Fruit fly (Drosophila melanogaster) whole organism, embryonic: Measurements from ENCODE around the gene Glys.
A peak's percentile ranks its signal among the peaks of the same experiment; 100 is the strongest.

Experiments used
- Asciz ChIP-seq: fragments of 200-800 bp; sonication (Bioruptor generic); optimal IDR thresholded peaks from 2 replicates; lab custom pipeline; 2017; ENCODE audit warnings: missing biosample characterization, mild to moderate bottlenecking, missing genetic modification characterization, missing genetic modification reagents
- CG10267 ChIP-seq: fragments of 200-800 bp; sonication (Bioruptor generic); optimal IDR thresholded peaks from 2 replicates; lab custom pipeline; 2018; ENCODE audit warnings: missing biosample characterization, mild to moderate bottlenecking, missing genetic modification characterization, moderate library complexity
- CG12071 ChIP-seq: fragments of 200-800 bp; sonication (Bioruptor generic); optimal IDR thresholded peaks from 3 replicates; lab custom pipeline; 2018; ENCODE audit warnings: missing biosample characterization, mild to moderate bottlenecking, missing genetic modification characterization
- CG12155 ChIP-seq: fragments of 200-800 bp; sonication (Bioruptor generic); optimal IDR thresholded peaks from 3 replicates; lab custom pipeline; 2016; ENCODE audit warnings: missing biosample characterization, missing genetic modification characterization
- CG13296 ChIP-seq: fragments of 200-800 bp; sonication (Bioruptor generic); optimal IDR thresholded peaks from 3 replicates; lab custom pipeline; 2018; ENCODE audit warnings: missing biosample characterization, mild to moderate bottlenecking, missing genetic modification characterization
- CG14441 ChIP-seq: fragments of 200-800 bp; sonication (Bioruptor generic); IDR thresholded peaks from 2 replicates; pipeline ENCODE4 v1.3.6; 2022; ENCODE audit warnings: missing biosample characterization, missing genetic modification characterization
- CG14965 ChIP-seq: fragments of 200-800 bp; sonication (Bioruptor generic); optimal IDR thresholded peaks from 2 replicates; lab custom pipeline; 2016; ENCODE audit warnings: missing biosample characterization, missing genetic modification characterization, borderline replicate concordance
- CG15269 ChIP-seq: fragments of 200-800 bp; sonication (Bioruptor generic); optimal IDR thresholded peaks from 2 replicates; lab custom pipeline; 2018; ENCODE audit warnings: missing biosample characterization, mild to moderate bottlenecking, missing genetic modification characterization, moderate library complexity
- CG15601 ChIP-seq: fragments of 200-800 bp; sonication (Bioruptor generic); optimal IDR thresholded peaks from 3 replicates; lab custom pipeline; 2019; ENCODE audit warnings: missing biosample characterization, mild to moderate bottlenecking, missing genetic modification characterization, moderate library complexity
- CG16813 ChIP-seq: fragments of 200-800 bp; sonication (Bioruptor generic); IDR thresholded peaks from 3 replicates; pipeline ENCODE4 v1.3.6; 2022; ENCODE audit warnings: missing biosample characterization, missing genetic modification characterization; ENCODE audit not compliant: partially characterized antibody
- CG17385 ChIP-seq: fragments of 200-800 bp; sonication (Bioruptor generic); optimal IDR thresholded peaks from 3 replicates; lab custom pipeline; 2018; ENCODE audit warnings: missing biosample characterization, mild to moderate bottlenecking, missing genetic modification characterization
- CG31365 ChIP-seq: fragments of 200-800 bp; sonication (Bioruptor generic); optimal IDR thresholded peaks from 2 replicates; lab custom pipeline; 2018; ENCODE audit warnings: missing biosample characterization, mild to moderate bottlenecking, missing genetic modification characterization
- CG34422 ChIP-seq: fragments of 200-800 bp; sonication (Bioruptor generic); IDR thresholded peaks from 3 replicates; pipeline ENCODE4 v1.3.6; 2022; ENCODE audit warnings: missing biosample characterization, missing genetic modification characterization
- CG4328 ChIP-seq: fragments of 200-800 bp; sonication (Bioruptor generic); optimal IDR thresholded peaks from 3 replicates; lab custom pipeline; 2017; ENCODE audit warnings: missing biosample characterization, missing genetic modification reagents, missing genetic modification characterization
- CG8478 ChIP-seq: fragments of >200 bp; optimal IDR thresholded peaks from 2 replicates; lab custom pipeline; 2018
- CG9797 ChIP-seq: fragments of 200-800 bp; sonication (Bioruptor generic); optimal IDR thresholded peaks from 3 replicates; lab custom pipeline; 2018; ENCODE audit warnings: missing biosample characterization, mild to moderate bottlenecking, missing genetic modification characterization
- CTCF ChIP-seq: fragments of 200-800 bp; sonication (Bioruptor generic); optimal IDR thresholded peaks from 2 replicates; lab custom pipeline; 2017; ENCODE audit warnings: missing biosample characterization, mild to moderate bottlenecking, missing genetic modification characterization, moderate library complexity
- D ChIP-seq, 2 experiments: fragments of 200-800 bp in 1 of 2; fragments of >200 bp in 1 of 2; sonication (Bioruptor generic) in 1 of 2; optimal IDR thresholded peaks; 2 replicates in 1 of 2; 3 replicates in 1 of 2; lab custom pipeline; 2017; ENCODE audit warnings: mild to moderate bottlenecking in 1 of 2, missing biosample characterization in 1 of 2, missing genetic modification characterization in 1 of 2, missing genetic modification reagents in 1 of 2
- D19B ChIP-seq: fragments of 200-800 bp; sonication (Bioruptor generic); optimal IDR thresholded peaks from 2 replicates; lab custom pipeline; 2017; ENCODE audit warnings: missing biosample characterization, mild to moderate bottlenecking, missing genetic modification characterization
- Hand ChIP-seq: fragments of 200-800 bp; sonication (Bioruptor generic); optimal IDR thresholded peaks from 2 replicates; lab custom pipeline; 2017; ENCODE audit warnings: mild to moderate bottlenecking, missing biosample characterization, missing genetic modification reagents, missing genetic modification characterization
- Hr3 ChIP-seq: fragments of 200-800 bp; sonication (Bioruptor generic); optimal IDR thresholded peaks from 3 replicates; lab custom pipeline; 2016; ENCODE audit warnings: missing biosample characterization, missing genetic modification characterization
- Hr39 ChIP-seq: fragments of >200 bp; optimal IDR thresholded peaks from 2 replicates; lab custom pipeline; 2017
- MTF-1 ChIP-seq: fragments of 200-800 bp; sonication (Bioruptor generic); optimal IDR thresholded peaks from 2 replicates; lab custom pipeline; 2018; ENCODE audit warnings: missing biosample characterization, mild to moderate bottlenecking, missing genetic modification characterization, borderline replicate concordance
- NC2β ChIP-seq: fragments of 200-800 bp; sonication (Bioruptor generic); optimal IDR thresholded peaks from 2 replicates; lab custom pipeline; 2016; ENCODE audit warnings: missing biosample characterization, missing genetic modification characterization
- NK7.1 ChIP-seq: fragments of 200-800 bp; sonication (Bioruptor generic); optimal IDR thresholded peaks from 3 replicates; lab custom pipeline; 2016; ENCODE audit warnings: missing biosample characterization, missing genetic modification characterization
- Poxn ChIP-seq: fragments of 200-800 bp; sonication (Bioruptor generic); IDR thresholded peaks from 2 replicates; pipeline ENCODE4 v1.3.6; 2022; ENCODE audit warnings: missing biosample characterization, missing genetic modification characterization
- Rx ChIP-seq: fragments of 200-800 bp; sonication (Bioruptor generic); IDR thresholded peaks from 2 replicates; pipeline ENCODE4 v1.3.6; 2022; ENCODE audit warnings: missing biosample characterization, missing genetic modification characterization
- Sry-δ ChIP-seq: fragments of 200-800 bp; sonication (Bioruptor generic); optimal IDR thresholded peaks from 2 replicates; lab custom pipeline; 2016; ENCODE audit warnings: missing biosample characterization, missing genetic modification characterization
- Stat92E ChIP-seq, 3 experiments: fragments of >200 bp in 2 of 3; fragments of 200-800 bp in 1 of 3; sonication (Bioruptor generic) in 1 of 3; optimal IDR thresholded peaks; 2 replicates each; lab custom pipeline; 2017 to 2019; ENCODE audit warnings: missing biosample characterization in 3 of 3, missing genetic modification characterization in 3 of 3, mild to moderate bottlenecking in 1 of 3, moderate library complexity in 1 of 3
- amos ChIP-seq: fragments of 200-800 bp; sonication (Bioruptor generic); IDR thresholded peaks from 2 replicates; pipeline ENCODE4 v1.3.6; 2022; ENCODE audit warnings: missing biosample characterization, missing genetic modification characterization; ENCODE audit not compliant: partially characterized antibody
- dmrt99B ChIP-seq: fragments of 200-800 bp; sonication (Bioruptor generic); optimal IDR thresholded peaks from 2 replicates; lab custom pipeline; 2018; ENCODE audit warnings: missing biosample characterization, mild to moderate bottlenecking, missing genetic modification characterization, moderate library complexity
- dysf ChIP-seq: fragments of 200-800 bp; sonication (Bioruptor generic); IDR thresholded peaks from 3 replicates; pipeline ENCODE4 v1.3.6; 2022; ENCODE audit warnings: missing biosample characterization, missing genetic modification characterization
- hkb ChIP-seq, 2 experiments: fragments of 200-800 bp in 1 of 2; fragments of >200 bp in 1 of 2; sonication (Bioruptor generic) in 1 of 2; IDR thresholded peaks in 1 of 2; optimal IDR thresholded peaks in 1 of 2; 2 replicates each; pipeline versions ENCODE4 v1.3.6 to Lab custom; 2017 to 2022; ENCODE audit warnings: missing biosample characterization in 1 of 2, missing genetic modification characterization in 1 of 2
- hth ChIP-seq: fragments of >200 bp; optimal IDR thresholded peaks from 2 replicates; lab custom pipeline; 2017; ENCODE audit warnings: inconsistent platforms
- jumu ChIP-seq: fragments of 200-800 bp; sonication (Bioruptor generic); optimal IDR thresholded peaks from 3 replicates; lab custom pipeline; 2016; ENCODE audit warnings: missing biosample characterization, missing genetic modification characterization
- kah ChIP-seq: fragments of 200-800 bp; sonication (Bioruptor generic); optimal IDR thresholded peaks from 2 replicates; lab custom pipeline; 2018; ENCODE audit warnings: missing biosample characterization, mild to moderate bottlenecking, missing genetic modification characterization
- klu ChIP-seq: fragments of 200-800 bp; sonication (Bioruptor generic); IDR thresholded peaks from 2 replicates; pipeline ENCODE4 v1.3.6; 2022; ENCODE audit warnings: missing biosample characterization, missing genetic modification characterization
- lov ChIP-seq, 2 experiments: fragments of 200-800 bp in 1 of 2; fragments of >200 bp in 1 of 2; sonication (Bioruptor generic) in 1 of 2; IDR thresholded peaks in 1 of 2; optimal IDR thresholded peaks in 1 of 2; 2 replicates in 1 of 2; 3 replicates in 1 of 2; pipeline versions ENCODE4 v1.3.6 to Lab custom; 2017 to 2022; ENCODE audit warnings: missing biosample characterization in 1 of 2, missing genetic modification characterization in 1 of 2
- pros ChIP-seq: fragments of 200-800 bp; sonication (Bioruptor generic); optimal IDR thresholded peaks from 3 replicates; lab custom pipeline; 2019; ENCODE audit warnings: missing biosample characterization, mild to moderate bottlenecking, missing genetic modification characterization, moderate library complexity
- rib ChIP-seq: fragments of 200-800 bp; sonication (Bioruptor generic); IDR thresholded peaks from 2 replicates; pipeline ENCODE4 v1.3.6; 2022; ENCODE audit warnings: missing biosample characterization, missing genetic modification characterization
- sens ChIP-seq: fragments of 200-800 bp; sonication (Bioruptor generic); peaks from one replicate; lab custom pipeline; 2016; ENCODE audit warnings: missing biosample characterization, missing genetic modification characterization
- sens-2 ChIP-seq: fragments of 200-800 bp; sonication (Bioruptor generic); IDR thresholded peaks from 2 replicates; pipeline ENCODE4 v1.3.6; 2022; ENCODE audit warnings: missing biosample characterization, missing genetic modification characterization
- seq ChIP-seq: fragments of 200-800 bp; sonication (Bioruptor generic); IDR thresholded peaks from 2 replicates; pipeline ENCODE4 v1.3.6; 2022; ENCODE audit warnings: missing biosample characterization, missing genetic modification characterization
- slou ChIP-seq: fragments of 200-800 bp; sonication (Bioruptor generic); optimal IDR thresholded peaks from 3 replicates; lab custom pipeline; 2016; ENCODE audit warnings: missing biosample characterization, missing genetic modification characterization
- so ChIP-seq: fragments of 200-800 bp; sonication (Bioruptor generic); IDR thresholded peaks from 3 replicates; pipeline ENCODE4 v1.3.6; 2022; ENCODE audit warnings: missing biosample characterization, missing genetic modification characterization
- sob ChIP-seq: fragments of 200-800 bp; sonication (Bioruptor generic); IDR thresholded peaks from 2 replicates; pipeline ENCODE4 v1.3.6; 2022; ENCODE audit warnings: missing biosample characterization, missing genetic modification characterization
- sqz ChIP-seq: fragments of 200-800 bp; sonication (Bioruptor generic); optimal IDR thresholded peaks from 3 replicates; lab custom pipeline; 2018; ENCODE audit warnings: missing biosample characterization, mild to moderate bottlenecking, missing genetic modification characterization
- tap ChIP-seq: fragments of 200-800 bp; optimal IDR thresholded peaks from 3 replicates; lab custom pipeline; 2019; ENCODE audit warnings: missing biosample characterization, mild to moderate bottlenecking, missing genetic modification characterization, moderate library complexity
- trh ChIP-seq: fragments of 200-800 bp; sonication (Bioruptor generic); optimal IDR thresholded peaks from 2 replicates; lab custom pipeline; 2016; ENCODE audit warnings: missing biosample characterization, missing genetic modification characterization

Gene Glys

dm6 chr3R:15139010-15139815, 8.1 kb downstream of the Glys start (continued):
- TF ChIP-seq CG13296 (GFP tag; lab: Kevin White, UChicago) (no peak), CG15601 (tag; lab: Kevin White, UChicago) (peak; percentile 6), sens (no peak), NC2β (GFP tag; lab: Kevin White, UChicago) (no peak), dysf (GFP tag; lab: Robert Waterston, UW) (0 out of 3 replicates have a peak, but pooled peaks have one; percentile 21), Hr3 (GFP tag; lab: Kevin White, UChicago) (peak; percentile 35), Sry-δ (GFP tag; lab: Kevin White, UChicago) (no peak), CG14441 (no peak), seq (GFP tag; lab: Robert Waterston, UW) (peak; percentile 30; the same call in 1 of the 2 replicates), CG9797 (no peak), rib (GFP tag; lab: Robert Waterston, UW) (no peak), dmrt99B (tag; lab: Kevin White, UChicago) (peak; percentile 44), CG16813 (GFP tag; lab: Robert Waterston, UW) (no peak), kah (GFP tag; lab: Kevin White, UChicago) (no peak), CG10267 (tag; lab: Kevin White, UChicago) (no peak), tap (no peak), hth (lab: Kevin White, UChicago) (no peak), CG14965 (GFP tag; lab: Kevin White, UChicago) (no peak), slou (GFP tag; lab: Kevin White, UChicago) (peak; percentile 28), CG17385 (GFP tag; lab: Kevin White, UChicago) (peak; percentile 56), Hand (GFP tag; lab: Kevin White, UChicago) (no peak), D (optimal IDR thresholded peaks at IDR 0.05; lab: Kevin White, UChicago) (no peak), D (GFP tag; optimal IDR thresholded peaks at IDR 0.05; lab: Kevin White, UChicago) (no peak), CG12071 (GFP tag; lab: Kevin White, UChicago) (no peak), CG4328 (no peak), lov (optimal IDR thresholded peaks at IDR 0.05; lab: Kevin White, UChicago) (no peak), lov (GFP tag; IDR thresholded peaks at IDR 0.05; lab: Robert Waterston, UW) (no peak), Hr39 (lab: Kevin White, UChicago) (no peak), sens-2 (GFP tag; lab: Robert Waterston, UW) (no peak), hkb (optimal IDR thresholded peaks at IDR 0.05; lab: Kevin White, UChicago) (no peak), hkb (GFP tag; IDR thresholded peaks at IDR 0.05; lab: Robert Waterston, UW) (no peak), Asciz (GFP tag; lab: Kevin White, UChicago) (no peak), NK7.1 (no peak), CTCF (no peak), D19B (GFP tag; lab: Kevin White, UChicago) (no peak), amos (GFP tag; lab: Robert Waterston, UW) (no peak), klu (GFP tag; lab: Robert Waterston, UW) (no peak), trh (GFP tag; lab: Kevin White, UChicago) (no peak), jumu (no peak), CG31365 (tag; lab: Kevin White, UChicago) (no peak), so (GFP tag; lab: Robert Waterston, UW) (no peak), sob (GFP tag; lab: Robert Waterston, UW) (peak; percentile 37; the same call in 1 of the 2 replicates), MTF-1 (GFP tag; lab: Kevin White, UChicago) (no peak), Stat92E (GFP tag; optimal IDR thresholded peaks at IDR 0.05; lab: Kevin White, UChicago) (no peak), CG12155 (GFP tag; lab: Kevin White, UChicago) (no peak), CG15269 (tag; lab: Kevin White, UChicago) (peak; percentile 44), CG34422 (GFP tag; lab: Robert Waterston, UW) (no peak), sqz (no peak), Poxn (GFP tag; lab: Robert Waterston, UW) (no peak), Rx (no peak), CG8478 (lab: Kevin White, UChicago) (no peak), pros (GFP tag; lab: Kevin White, UChicago) (no peak)
